Worm (Caenorhabditis elegans) whole organism, early embryonic: ENCODE results near the gene K01A12.3.

ENCODE experiments used
- B0310.2 ChIP-seq: sonication (generic microtip); optimal IDR thresholded peaks from 2 replicates; lab custom pipeline; 2016; ENCODE audit warnings: mild to moderate bottlenecking, missing genetic modification characterization, missing compliant biosample characterization
- aly-1 ChIP-seq: sonication (generic microtip); optimal IDR thresholded peaks from 2 replicates; lab custom pipeline; 2016; ENCODE audit warnings: missing genetic modification characterization, missing compliant biosample characterization
- ama-1 ChIP-seq: fragments of 150-350 bp; optimal IDR thresholded peaks from 2 replicates; lab custom pipeline; 2014
- ceh-13 ChIP-seq: fragments of 200-800 bp; sonication (Bioruptor generic); optimal IDR thresholded peaks from 2 replicates; lab custom pipeline; 2018; ENCODE audit warnings: mild to moderate bottlenecking, missing genetic modification characterization, missing compliant biosample characterization
- ceh-36 ChIP-seq: sonication (generic microtip); optimal IDR thresholded peaks from 2 replicates; lab custom pipeline; 2016; ENCODE audit warnings: missing genetic modification characterization, inconsistent platforms, missing compliant biosample characterization
- ets-7 ChIP-seq: sonication (generic microtip); optimal IDR thresholded peaks from 2 replicates; lab custom pipeline; 2016; ENCODE audit warnings: missing genotype, missing genetic modification characterization, missing compliant biosample characterization
- flt-1 ChIP-seq: fragments of 200-800 bp; sonication (Bioruptor generic); IDR thresholded peaks from 2 replicates; pipeline ENCODE4 v1.3.6; 2022; ENCODE audit warnings: missing genetic modification characterization, missing compliant biosample characterization
- pes-1 ChIP-seq: fragments of 200-800 bp; sonication (Bioruptor generic); IDR thresholded peaks from 2 replicates; pipeline ENCODE4 v1.3.6; 2022; ENCODE audit warnings: missing genetic modification reagents, missing genetic modification characterization, missing compliant biosample characterization
- scrt-1 ChIP-seq: fragments of 200-800 bp; sonication (Bioruptor generic); IDR thresholded peaks from 2 replicates; pipeline ENCODE4 v1.3.6; 2022; ENCODE audit warnings: missing genetic modification characterization, missing compliant biosample characterization
- tbx-11 ChIP-seq: fragments of 200-800 bp; sonication (Bioruptor generic); IDR thresholded peaks from 2 replicates; pipeline ENCODE4 v1.3.6; 2022; ENCODE audit warnings: missing genetic modification characterization, missing compliant biosample characterization
- tra-4 ChIP-seq: sonication (generic microtip); optimal IDR thresholded peaks from 2 replicates; lab custom pipeline; 2017; ENCODE audit warnings: missing genetic modification characterization, missing compliant biosample characterization

DNA sequence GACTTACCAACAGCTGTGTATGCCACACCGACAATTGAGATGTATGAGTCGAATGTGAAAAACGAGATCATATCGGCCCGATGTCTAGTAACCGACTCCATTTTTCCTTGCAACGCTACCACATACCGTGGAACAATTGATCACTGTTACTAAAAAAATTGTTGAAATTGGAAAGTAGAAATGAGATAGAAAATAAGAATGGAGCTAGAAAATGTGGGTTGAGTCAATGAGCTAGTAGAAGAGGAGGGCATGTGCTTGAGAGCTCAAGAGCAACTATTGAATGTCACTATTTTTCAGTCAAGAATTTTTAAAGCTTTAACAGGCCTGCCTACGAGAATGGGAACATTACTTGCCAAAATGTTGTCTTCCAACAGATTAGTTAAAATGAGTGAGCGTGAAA lies at the start of gene K01A12.3:
- TF ChIP-seq pes-1 (GFP tag; lab: Robert Waterston, UW) = no peak
- TF ChIP-seq ama-1 = no peak
- no peak for TF ChIP-seq scrt-1 (GFP tag; lab: Robert Waterston, UW)
- TF ChIP-seq B0310.2 (tag; lab: Kevin White, UChicago) = no peak
- no peak for TF ChIP-seq ceh-13 (GFP tag; lab: Kevin White, UChicago)
- TF ChIP-seq tra-4 (tag; lab: Kevin White, UChicago) = no peak
- no peak for TF ChIP-seq aly-1
- no peak for TF ChIP-seq ets-7 (tag; lab: Kevin White, UChicago)
- TF ChIP-seq tbx-11 = no peak
- TF ChIP-seq ceh-36 (tag; lab: Kevin White, UChicago) = no peak
- TF ChIP-seq flt-1 (GFP tag; lab: Robert Waterston, UW) = no peak
